Fruit fly (Drosophila melanogaster) whole organism, embryonic: ENCODE data around the gene CG8509.

Experiments used
- B-H1 ChIP-seq: fragments of 200-800 bp; sonication (Bioruptor generic); IDR thresholded peaks from 3 replicates; pipeline ENCODE4 v1.3.6; 2022; ENCODE audit warnings: missing biosample characterization, missing genetic modification characterization
- Bdp1 ChIP-seq: fragments of 200-800 bp; sonication (Bioruptor generic); optimal IDR thresholded peaks from 3 replicates; lab custom pipeline; 2016; ENCODE audit warnings: missing biosample characterization, missing genetic modification characterization
- Blimp-1 ChIP-seq: fragments of 200-800 bp; sonication (Bioruptor generic); optimal IDR thresholded peaks from 3 replicates; lab custom pipeline; 2018; ENCODE audit warnings: missing biosample characterization, missing genetic modification characterization, mild to moderate bottlenecking, moderate library complexity, missing genetic modification reagents
- BtbVII ChIP-seq: fragments of 200-800 bp; sonication (Bioruptor generic); optimal IDR thresholded peaks from 3 replicates; lab custom pipeline; 2017; ENCODE audit warnings: missing biosample characterization, mild to moderate bottlenecking, missing genetic modification characterization
- Bteb2 ChIP-seq: fragments of 200-800 bp; sonication (Bioruptor generic); optimal IDR thresholded peaks from 2 replicates; lab custom pipeline; 2016; ENCODE audit warnings: missing biosample characterization, missing genetic modification characterization
- C15 ChIP-seq: fragments of 200-800 bp; sonication (Bioruptor generic); IDR thresholded peaks from 3 replicates; pipeline ENCODE4 v1.3.6; 2022; ENCODE audit warnings: missing biosample characterization, missing genetic modification characterization
- CG10274 ChIP-seq: fragments of 200-800 bp; sonication (Bioruptor generic); optimal IDR thresholded peaks from 3 replicates; lab custom pipeline; 2017; ENCODE audit warnings: missing biosample characterization, mild to moderate bottlenecking, missing genetic modification characterization
- CG10366 ChIP-seq: fragments of 200-800 bp; sonication (Bioruptor generic); IDR thresholded peaks from 2 replicates; pipeline ENCODE4 v1.3.6; 2022; ENCODE audit warnings: missing biosample characterization, missing genetic modification characterization
- CG10431 ChIP-seq: fragments of 200-800 bp; sonication (Bioruptor generic); optimal IDR thresholded peaks from 3 replicates; lab custom pipeline; 2018; ENCODE audit warnings: missing biosample characterization, mild to moderate bottlenecking, missing genetic modification characterization
- CG10543 ChIP-seq: fragments of 200-800 bp; sonication (Bioruptor generic); optimal IDR thresholded peaks from 3 replicates; lab custom pipeline; 2017; ENCODE audit warnings: missing biosample characterization, mild to moderate bottlenecking, missing genetic modification characterization, moderate library complexity
- CG10654 ChIP-seq: fragments of 200-800 bp; sonication (Bioruptor generic); optimal IDR thresholded peaks from 2 replicates; lab custom pipeline; 2016; ENCODE audit warnings: missing biosample characterization, missing genetic modification characterization
- CG11504 ChIP-seq: fragments of 200-800 bp; sonication (Bioruptor generic); optimal IDR thresholded peaks from 3 replicates; lab custom pipeline; 2019; ENCODE audit warnings: missing biosample characterization, mild to moderate bottlenecking, missing genetic modification characterization, moderate library complexity
- CG12659 ChIP-seq: fragments of 200-800 bp; sonication (Bioruptor generic); optimal IDR thresholded peaks from 3 replicates; lab custom pipeline; 2017; ENCODE audit warnings: mild to moderate bottlenecking, missing biosample characterization, missing genetic modification reagents, missing genetic modification characterization
- CG12769 ChIP-seq: fragments of 200-800 bp; sonication (Bioruptor generic); optimal IDR thresholded peaks from 2 replicates; lab custom pipeline; 2019; ENCODE audit warnings: missing biosample characterization, mild to moderate bottlenecking, missing genetic modification characterization, moderate library complexity
- CG13296 ChIP-seq: fragments of 200-800 bp; sonication (Bioruptor generic); optimal IDR thresholded peaks from 3 replicates; lab custom pipeline; 2018; ENCODE audit warnings: missing biosample characterization, mild to moderate bottlenecking, missing genetic modification characterization
- CG13624 ChIP-seq: fragments of 200-800 bp; sonication (Bioruptor generic); optimal IDR thresholded peaks from 2 replicates; lab custom pipeline; 2016; ENCODE audit warnings: missing biosample characterization, missing genetic modification characterization
- CG2120 ChIP-seq: fragments of 200-800 bp; sonication (Bioruptor generic); optimal IDR thresholded peaks from 3 replicates; lab custom pipeline; 2016; ENCODE audit warnings: missing biosample characterization, missing genetic modification characterization
- CG2678 ChIP-seq: fragments of 200-800 bp; sonication (Bioruptor generic); optimal IDR thresholded peaks from 3 replicates; lab custom pipeline; 2019; ENCODE audit warnings: missing biosample characterization, mild to moderate bottlenecking, missing genetic modification characterization, moderate library complexity
- CG3838 ChIP-seq: fragments of 200-800 bp; sonication (Bioruptor generic); optimal IDR thresholded peaks from 3 replicates; lab custom pipeline; 2016; ENCODE audit warnings: missing biosample characterization, missing genetic modification characterization
- CG5180 ChIP-seq: fragments of 200-800 bp; sonication (Bioruptor generic); optimal IDR thresholded peaks from 3 replicates; lab custom pipeline; 2017; ENCODE audit warnings: missing biosample characterization, missing genetic modification characterization, mild to moderate bottlenecking, moderate library complexity, missing genetic modification reagents
- CG6854 ChIP-seq: fragments of 200-800 bp; sonication (Bioruptor generic); optimal IDR thresholded peaks from 3 replicates; lab custom pipeline; 2017; ENCODE audit warnings: missing biosample characterization, mild to moderate bottlenecking, missing genetic modification characterization
- E2f2 ChIP-seq: fragments of 200-800 bp; sonication (Bioruptor generic); IDR thresholded peaks from 2 replicates; pipeline ENCODE4 v1.3.6; 2022; ENCODE audit warnings: missing biosample characterization, missing genetic modification characterization
- Ets97D ChIP-seq: fragments of 200-800 bp; sonication (Bioruptor generic); optimal IDR thresholded peaks from 3 replicates; lab custom pipeline; 2016; ENCODE audit warnings: missing biosample characterization, missing genetic modification characterization
- Fer1 ChIP-seq: fragments of 200-800 bp; sonication (Bioruptor generic); optimal IDR thresholded peaks from 2 replicates; lab custom pipeline; 2017; ENCODE audit warnings: missing biosample characterization, mild to moderate bottlenecking, missing genetic modification characterization
- HLH54F ChIP-seq: fragments of 200-800 bp; sonication (Bioruptor generic); optimal IDR thresholded peaks from 3 replicates; lab custom pipeline; 2016; ENCODE audit warnings: missing biosample characterization, missing genetic modification characterization
- Max ChIP-seq: fragments of 200-800 bp; sonication (Bioruptor generic); optimal IDR thresholded peaks from 2 replicates; lab custom pipeline; 2016; ENCODE audit warnings: missing biosample characterization, mild to moderate bottlenecking, missing genetic modification characterization
- Med ChIP-seq: fragments of 200-800 bp; sonication (Bioruptor generic); peaks from one replicate; lab custom pipeline; 2016; ENCODE audit warnings: missing biosample characterization, missing genetic modification characterization, mild to moderate bottlenecking, inconsistent platforms, moderate library complexity
- Nf-YB ChIP-seq: fragments of 200-800 bp; sonication (Bioruptor generic); optimal IDR thresholded peaks from 3 replicates; lab custom pipeline; 2019; ENCODE audit warnings: missing biosample characterization, mild to moderate bottlenecking, missing genetic modification characterization, moderate library complexity
- Rfx ChIP-seq: fragments of 200-800 bp; sonication (Bioruptor generic); IDR thresholded peaks from 2 replicates; pipeline ENCODE4 v1.3.6; 2022; ENCODE audit warnings: missing biosample characterization, missing genetic modification characterization
- Sin3A ChIP-seq: fragments of >200 bp; optimal IDR thresholded peaks from 2 replicates; lab custom pipeline; 2018
- Six4 ChIP-seq: fragments of 200-800 bp; sonication (Bioruptor generic); optimal IDR thresholded peaks from 2 replicates; lab custom pipeline; 2016; ENCODE audit warnings: missing biosample characterization, missing genetic modification characterization
- Usf ChIP-seq: fragments of 200-800 bp; sonication (Bioruptor generic); optimal IDR thresholded peaks from 2 replicates; lab custom pipeline; 2017; ENCODE audit warnings: missing genotype, missing biosample characterization, missing genetic modification characterization
- bbx ChIP-seq: fragments of 200-800 bp; sonication (Bioruptor generic); IDR thresholded peaks from 2 replicates; pipeline ENCODE4 v1.3.6; 2022; ENCODE audit warnings: missing biosample characterization, missing genetic modification characterization; ENCODE audit not compliant: partially characterized antibody
- btn ChIP-seq: fragments of 200-800 bp; sonication (Bioruptor generic); optimal IDR thresholded peaks from 2 replicates; lab custom pipeline; 2016; ENCODE audit warnings: missing biosample characterization, missing genetic modification characterization
- chif ChIP-seq, 2 experiments: fragments of 200-800 bp; sonication (Bioruptor generic); optimal IDR thresholded peaks; 3 replicates each; lab custom pipeline; 2016; ENCODE audit warnings: missing biosample characterization in 2 of 2, missing genetic modification characterization in 2 of 2
- ewg ChIP-seq: fragments of 200-800 bp; sonication (Bioruptor generic); optimal IDR thresholded peaks from 3 replicates; lab custom pipeline; 2017; ENCODE audit warnings: mild to moderate bottlenecking, missing biosample characterization, missing genetic modification reagents, missing genetic modification characterization
- gcm ChIP-seq: fragments of 200-800 bp; sonication (Bioruptor generic); optimal IDR thresholded peaks from 2 replicates; lab custom pipeline; 2019; ENCODE audit warnings: missing biosample characterization, mild to moderate bottlenecking, missing genetic modification characterization, moderate library complexity
- gcm2 ChIP-seq: fragments of 200-800 bp; sonication (Bioruptor generic); optimal IDR thresholded peaks from 2 replicates; lab custom pipeline; 2016; ENCODE audit warnings: missing biosample characterization, missing genetic modification characterization
- grau ChIP-seq: fragments of 200-800 bp; optimal IDR thresholded peaks from 3 replicates; lab custom pipeline; 2019; ENCODE audit warnings: missing biosample characterization, mild to moderate bottlenecking, missing genetic modification characterization, moderate library complexity
- ind ChIP-seq: fragments of 200-800 bp; sonication (Bioruptor generic); optimal IDR thresholded peaks from 3 replicates; lab custom pipeline; 2016; ENCODE audit warnings: missing biosample characterization, missing genetic modification characterization
- jigr1 ChIP-seq: fragments of 200-800 bp; sonication (Bioruptor generic); IDR thresholded peaks from 3 replicates; pipeline ENCODE4 v1.3.6; 2022; ENCODE audit warnings: missing biosample characterization, missing genetic modification characterization
- kay ChIP-seq: fragments of 200-800 bp; sonication (Bioruptor generic); optimal IDR thresholded peaks from 2 replicates; lab custom pipeline; 2016; ENCODE audit warnings: missing biosample characterization, missing genetic modification characterization
- nerfin-1 ChIP-seq: fragments of 200-800 bp; sonication (Bioruptor generic); optimal IDR thresholded peaks from 3 replicates; lab custom pipeline; 2019; ENCODE audit warnings: missing biosample characterization, mild to moderate bottlenecking, missing genetic modification characterization, moderate library complexity
- nerfin-2 ChIP-seq: fragments of 200-800 bp; sonication (Bioruptor generic); IDR thresholded peaks from 2 replicates; pipeline ENCODE4 v1.3.6; 2022; ENCODE audit warnings: missing biosample characterization, missing genetic modification characterization; ENCODE audit not compliant: partially characterized antibody
- odd ChIP-seq: fragments of 200-800 bp; sonication (Bioruptor generic); optimal IDR thresholded peaks from 2 replicates; lab custom pipeline; 2017; ENCODE audit warnings: missing biosample characterization, mild to moderate bottlenecking, missing genetic modification characterization
- phol ChIP-seq: fragments of 200-800 bp; sonication (Bioruptor generic); optimal IDR thresholded peaks from 3 replicates; lab custom pipeline; 2018; ENCODE audit warnings: missing biosample characterization, mild to moderate bottlenecking, missing genetic modification characterization, moderate library complexity
- rib ChIP-seq: fragments of 200-800 bp; sonication (Bioruptor generic); IDR thresholded peaks from 2 replicates; pipeline ENCODE4 v1.3.6; 2022; ENCODE audit warnings: missing biosample characterization, missing genetic modification characterization
- sd ChIP-seq: fragments of 200-800 bp; sonication (Bioruptor generic); optimal IDR thresholded peaks from 3 replicates; lab custom pipeline; 2018; ENCODE audit warnings: missing biosample characterization, mild to moderate bottlenecking, missing genetic modification characterization, moderate library complexity
- slou ChIP-seq: fragments of 200-800 bp; sonication (Bioruptor generic); optimal IDR thresholded peaks from 3 replicates; lab custom pipeline; 2016; ENCODE audit warnings: missing biosample characterization, missing genetic modification characterization
- sob ChIP-seq: fragments of 200-800 bp; sonication (Bioruptor generic); IDR thresholded peaks from 2 replicates; pipeline ENCODE4 v1.3.6; 2022; ENCODE audit warnings: missing biosample characterization, missing genetic modification characterization
- tio ChIP-seq: fragments of 200-800 bp; sonication (Bioruptor generic); optimal IDR thresholded peaks from 2 replicates; lab custom pipeline; 2017; ENCODE audit warnings: missing biosample characterization, missing genetic modification characterization, inconsistent platforms
- twi ChIP-seq: fragments of 200-800 bp; optimal IDR thresholded peaks from 2 replicates; lab custom pipeline; 2019; ENCODE audit warnings: missing biosample characterization, mild to moderate bottlenecking, missing genetic modification characterization, moderate library complexity

CG8509 gene

dm6 chrX:15805523-15805922 lies 3.8 kb upstream of the CG8509 start (continued):
- TF ChIP-seq HLH54F (GFP tag; lab: Kevin White, UChicago), result no peak
- TF ChIP-seq CG10654 (GFP tag; lab: Kevin White, UChicago), result no peak
- TF ChIP-seq CG2120 (GFP tag; lab: Kevin White, UChicago), result peak; percentile 7
- peak; percentile 21 for TF ChIP-seq CG2678
- no peak for TF ChIP-seq B-H1 (GFP tag; lab: Robert Waterston, UW)
- TF ChIP-seq BtbVII (GFP tag; lab: Kevin White, UChicago), result peak; percentile 17
- TF ChIP-seq CG12769, result no peak
- no peak for TF ChIP-seq jigr1 (GFP tag; lab: Robert Waterston, UW)
- peak; percentile 25; the same call in 1 of the 2 replicates for TF ChIP-seq sob
- no peak for TF ChIP-seq Nf-YB
- TF ChIP-seq CG10431 (GFP tag; lab: Kevin White, UChicago), result no peak
- no peak for TF ChIP-seq Usf (GFP tag; lab: Kevin White, UChicago)
- TF ChIP-seq Six4, result no peak
- no peak for TF ChIP-seq gcm2 (GFP tag; lab: Kevin White, UChicago)
- no peak for TF ChIP-seq chif (GFP tag; optimal IDR thresholded peaks at IDR 0.05; lab: Kevin White, UChicago)
- TF ChIP-seq bbx, result no peak
- no peak for TF ChIP-seq btn (GFP tag; lab: Kevin White, UChicago)
- no peak for TF ChIP-seq CG13624 (GFP tag; lab: Kevin White, UChicago)
- peak; percentile 11 for TF ChIP-seq CG6854 (GFP tag; lab: Kevin White, UChicago)
- TF ChIP-seq CG11504 (tag; lab: Kevin White, UChicago), result no peak
- peak; percentile 17 for TF ChIP-seq sd
- TF ChIP-seq slou (GFP tag; lab: Kevin White, UChicago), result no peak
- no peak for TF ChIP-seq Sin3A
- TF ChIP-seq Med (GFP tag; lab: Kevin White, UChicago), result peak; percentile 69
- TF ChIP-seq Max (GFP tag; lab: Kevin White, UChicago), result no peak
- no peak for TF ChIP-seq CG10366 (GFP tag; lab: Robert Waterston, UW)
- TF ChIP-seq nerfin-1 (tag; lab: Kevin White, UChicago), result no peak
- TF ChIP-seq odd (GFP tag; lab: Kevin White, UChicago), result no peak
- no peak for TF ChIP-seq Ets97D
- TF ChIP-seq phol (tag; lab: Kevin White, UChicago), result no peak
- TF ChIP-seq E2f2 (GFP tag; lab: Robert Waterston, UW), result no peak
- TF ChIP-seq CG12659, result peak; percentile 5
- no peak for TF ChIP-seq Bdp1 (GFP tag; lab: Kevin White, UChicago)
- no peak for TF ChIP-seq Blimp-1 (GFP tag; lab: Kevin White, UChicago)
- TF ChIP-seq kay, result no peak
- no peak for TF ChIP-seq CG10274 (GFP tag; lab: Kevin White, UChicago)
- no peak for TF ChIP-seq CG5180
- peak; percentile 46 for TF ChIP-seq CG13296 (GFP tag; lab: Kevin White, UChicago)
- TF ChIP-seq grau, result no peak
- no peak for TF ChIP-seq C15 (GFP tag; lab: Robert Waterston, UW)
- no peak for TF ChIP-seq rib (GFP tag; lab: Robert Waterston, UW)
- no peak for TF ChIP-seq Bteb2 (GFP tag; lab: Kevin White, UChicago)
- no peak for TF ChIP-seq CG3838
- no peak for TF ChIP-seq tio (GFP tag; lab: Kevin White, UChicago)
- TF ChIP-seq CG10543 (GFP tag; lab: Kevin White, UChicago), result no peak
- TF ChIP-seq gcm (GFP tag; lab: Kevin White, UChicago), result no peak
- no peak for TF ChIP-seq ind (GFP tag; lab: Kevin White, UChicago)
- no peak for TF ChIP-seq ewg (GFP tag; lab: Kevin White, UChicago)
- peak; percentile 40; the same call in 1 of the 2 replicates for TF ChIP-seq Rfx (GFP tag; lab: Robert Waterston, UW)
- TF ChIP-seq Fer1 (GFP tag; lab: Kevin White, UChicago), result peak; percentile 21
- no peak for TF ChIP-seq twi (tag; lab: Kevin White, UChicago)
- TF ChIP-seq nerfin-2, result no peak
